Worm (Caenorhabditis elegans) whole organism, dauer: ENCODE data around the gene scl-13.

Experiments
- unc-62 ChIP-seq: sonication (generic microtip); optimal IDR thresholded peaks from 2 replicates; lab custom pipeline; 2017; ENCODE audit warnings: missing biosample characterization, missing genetic modification reagents, missing genetic modification characterization

Gene scl-13

ce11 chrV:3810035-3810434 is 1.4 kb downstream of the scl-13 start:
- no peak for TF ChIP-seq unc-62 (GFP tag; lab: Kevin White, UChicago)

- TF ChIP-seq unc-62 (GFP tag; lab: Kevin White, UChicago), result no peak
Measured at ce11 chrV:3808336-3808735, 3.1 kb downstream of the scl-13 start, which contains the start of gene srw-6. Gene srw-6, plus strand, starts transcription at chrV:3808636.

ce11 chrV:3807846-3808245 is 3.6 kb downstream of the scl-13 start:
- no peak for TF ChIP-seq unc-62 (GFP tag; lab: Kevin White, UChicago)

- TF ChIP-seq unc-62 (GFP tag; lab: Kevin White, UChicago), result no peak
Measured at ce11 chrV:3805961-3806360, 5.5 kb downstream of the scl-13 start, which contains the start of gene srw-7. Gene srw-7, plus strand, starts transcription at chrV:3806261.

- TF ChIP-seq unc-62 (GFP tag; lab: Kevin White, UChicago), result no peak
Measured at ce11 chrV:3805499-3805898, 5.9 kb downstream of the scl-13 start, which contains the start of gene R08F11.4. Gene R08F11.4, minus strand, starts transcription at chrV:3805527.

- TF ChIP-seq unc-62 (GFP tag; lab: Kevin White, UChicago), result no peak
Measured at ce11 chrV:3803343-3803742, 8.1 kb downstream of the scl-13 start, which contains the start of gene cyp-33C8. Gene cyp-33C8, minus strand, starts transcription at chrV:3803542.

- TF ChIP-seq unc-62 (GFP tag; lab: Kevin White, UChicago), result no peak
Measured at ce11 chrV:3801787-3802417, 9.5 kb downstream of the scl-13 start.

ce11 chrV:3800378-3800777 is 11.1 kb downstream of the scl-13 start, which contains the start of gene srt-30:
Gene srt-30, minus strand, starts transcription at chrV:3800478.
- TF ChIP-seq unc-62 (GFP tag; lab: Kevin White, UChicago), result no peak

ce11 chrV:3799737-3800136 is 11.7 kb downstream of the scl-13 start:
- no peak for TF ChIP-seq unc-62 (GFP tag; lab: Kevin White, UChicago)

ce11 chrV:3790424-3790823 is 21.0 kb downstream of the scl-13 start:
- TF ChIP-seq unc-62 (GFP tag; lab: Kevin White, UChicago), result no peak

ce11 chrV:3789770-3790169 is 21.7 kb downstream of the scl-13 start, which contains the start of gene R08F11.7:
Gene R08F11.7, plus strand, starts transcription at chrV:3790070.
- no peak for TF ChIP-seq unc-62 (GFP tag; lab: Kevin White, UChicago)

- TF ChIP-seq unc-62 (GFP tag; lab: Kevin White, UChicago), result no peak
Measured at ce11 chrV:3788538-3788937, 22.9 kb downstream of the scl-13 start.

ce11 chrV:3784167-3784734 is 27.2 kb downstream of the scl-13 start, which contains the start of gene R08F11.1:
Gene R08F11.1, minus strand, starts transcription at chrV:3784217.
- TF ChIP-seq unc-62 (GFP tag; lab: Kevin White, UChicago), result no peak

ce11 chrV:3776946-3777345 is 34.5 kb downstream of the scl-13 start:
- no peak for TF ChIP-seq unc-62 (GFP tag; lab: Kevin White, UChicago)

- TF ChIP-seq unc-62 (GFP tag; lab: Kevin White, UChicago), result no peak
Measured at ce11 chrV:3776086-3776589, 35.3 kb downstream of the scl-13 start, which contains the start of gene cysl-3. Gene cysl-3, minus strand, starts transcription at chrV:3776136.

- no peak for TF ChIP-seq unc-62 (GFP tag; lab: Kevin White, UChicago)
Measured at ce11 chrV:3774653-3775052, 36.8 kb downstream of the scl-13 start.
